Fruit fly (Drosophila melanogaster) whole organism, embryonic: Measurements from ENCODE around the gene CG13047.

Source experiments
- Asciz ChIP-seq: fragments of 200-800 bp; sonication (Bioruptor generic); optimal IDR thresholded peaks from 2 replicates; lab custom pipeline; 2017; ENCODE audit warnings: missing biosample characterization, mild to moderate bottlenecking, missing genetic modification characterization, missing genetic modification reagents
- CG10274 ChIP-seq: fragments of 200-800 bp; sonication (Bioruptor generic); optimal IDR thresholded peaks from 3 replicates; lab custom pipeline; 2017; ENCODE audit warnings: missing biosample characterization, mild to moderate bottlenecking, missing genetic modification characterization
- CG10321 ChIP-seq: fragments of 200-800 bp; sonication (Bioruptor generic); IDR thresholded peaks from 2 replicates; pipeline ENCODE4 v1.3.6; 2022; ENCODE audit warnings: missing biosample characterization, missing genetic modification characterization
- CG10654 ChIP-seq: fragments of 200-800 bp; sonication (Bioruptor generic); optimal IDR thresholded peaks from 2 replicates; lab custom pipeline; 2016; ENCODE audit warnings: missing biosample characterization, missing genetic modification characterization
- CG11504 ChIP-seq: fragments of 200-800 bp; sonication (Bioruptor generic); optimal IDR thresholded peaks from 3 replicates; lab custom pipeline; 2019; ENCODE audit warnings: missing biosample characterization, mild to moderate bottlenecking, missing genetic modification characterization, moderate library complexity
- CG11723 ChIP-seq: fragments of 200-800 bp; sonication (Bioruptor generic); optimal IDR thresholded peaks from 2 replicates; lab custom pipeline; 2017; ENCODE audit warnings: missing biosample characterization, mild to moderate bottlenecking, missing genetic modification characterization
- CG12744 ChIP-seq: fragments of 200-800 bp; sonication (Bioruptor generic); optimal IDR thresholded peaks from 2 replicates; lab custom pipeline; 2016; ENCODE audit warnings: missing biosample characterization, missing genetic modification characterization
- CG12942 ChIP-seq: fragments of 200-800 bp; sonication (Bioruptor generic); optimal IDR thresholded peaks from 3 replicates; lab custom pipeline; 2016; ENCODE audit warnings: missing biosample characterization, missing genetic modification characterization
- CG13894 ChIP-seq: fragments of 200-800 bp; sonication (Bioruptor generic); optimal IDR thresholded peaks from 3 replicates; lab custom pipeline; 2018; ENCODE audit warnings: missing biosample characterization, mild to moderate bottlenecking, missing genetic modification characterization, moderate library complexity
- CG14860 ChIP-seq: fragments of 200-800 bp; sonication (Bioruptor generic); IDR thresholded peaks from 3 replicates; pipeline ENCODE4 v1.3.6; 2022; ENCODE audit warnings: missing biosample characterization, missing genetic modification characterization; ENCODE audit not compliant: partially characterized antibody
- CG14965 ChIP-seq: fragments of 200-800 bp; sonication (Bioruptor generic); optimal IDR thresholded peaks from 2 replicates; lab custom pipeline; 2016; ENCODE audit warnings: missing biosample characterization, missing genetic modification characterization, borderline replicate concordance
- CG17385 ChIP-seq: fragments of 200-800 bp; sonication (Bioruptor generic); optimal IDR thresholded peaks from 3 replicates; lab custom pipeline; 2018; ENCODE audit warnings: missing biosample characterization, mild to moderate bottlenecking, missing genetic modification characterization
- CG2129 ChIP-seq: fragments of 200-800 bp; sonication (Bioruptor generic); IDR thresholded peaks from 2 replicates; pipeline ENCODE4 v1.3.6; 2022; ENCODE audit warnings: missing biosample characterization, missing genetic modification characterization; ENCODE audit not compliant: partially characterized antibody
- CG3065 ChIP-seq: fragments of 200-800 bp; sonication (Bioruptor generic); optimal IDR thresholded peaks from 2 replicates; lab custom pipeline; 2016; ENCODE audit warnings: missing biosample characterization, missing genetic modification characterization
- CG32767 ChIP-seq: fragments of 200-800 bp; sonication (Bioruptor generic); IDR thresholded peaks from 2 replicates; pipeline ENCODE4 v1.3.6; 2022; ENCODE audit warnings: missing biosample characterization, missing genetic modification characterization
- CG4328 ChIP-seq: fragments of 200-800 bp; sonication (Bioruptor generic); optimal IDR thresholded peaks from 3 replicates; lab custom pipeline; 2017; ENCODE audit warnings: missing biosample characterization, missing genetic modification reagents, missing genetic modification characterization
- CG4424 ChIP-seq: fragments of 200-800 bp; sonication (Bioruptor generic); optimal IDR thresholded peaks from 3 replicates; lab custom pipeline; 2016; ENCODE audit warnings: missing biosample characterization, missing genetic modification characterization
- CG4730 ChIP-seq: fragments of 200-800 bp; sonication (Bioruptor generic); IDR thresholded peaks from 2 replicates; pipeline ENCODE4 v1.3.6; 2022; ENCODE audit warnings: missing biosample characterization, missing genetic modification characterization
- CG6791 ChIP-seq: fragments of 200-800 bp; sonication (Bioruptor generic); IDR thresholded peaks from 3 replicates; pipeline ENCODE4 v1.3.6; 2022; ENCODE audit warnings: missing biosample characterization, missing genetic modification characterization; ENCODE audit not compliant: partially characterized antibody
- CG7357 ChIP-seq: fragments of 200-800 bp; sonication (Bioruptor generic); IDR thresholded peaks from 3 replicates; pipeline ENCODE4 v1.3.6; 2022; ENCODE audit warnings: missing biosample characterization, missing genetic modification characterization
- CG7556 ChIP-seq: fragments of 200-800 bp; sonication (Bioruptor generic); optimal IDR thresholded peaks from 2 replicates; lab custom pipeline; 2017; ENCODE audit warnings: missing biosample characterization, mild to moderate bottlenecking, missing genetic modification characterization
- CG9797 ChIP-seq: fragments of 200-800 bp; sonication (Bioruptor generic); optimal IDR thresholded peaks from 3 replicates; lab custom pipeline; 2018; ENCODE audit warnings: missing biosample characterization, mild to moderate bottlenecking, missing genetic modification characterization
- Dp ChIP-seq: fragments of 200-800 bp; sonication (Bioruptor generic); optimal IDR thresholded peaks from 2 replicates; lab custom pipeline; 2018; ENCODE audit warnings: missing biosample characterization, mild to moderate bottlenecking, missing genetic modification characterization, moderate library complexity
- E2f2 ChIP-seq: fragments of 200-800 bp; sonication (Bioruptor generic); IDR thresholded peaks from 2 replicates; pipeline ENCODE4 v1.3.6; 2022; ENCODE audit warnings: missing biosample characterization, missing genetic modification characterization
- Gsc ChIP-seq: fragments of 200-800 bp; sonication (Bioruptor generic); IDR thresholded peaks from 2 replicates; pipeline ENCODE4 v1.3.6; 2022; ENCODE audit warnings: missing biosample characterization, missing genetic modification characterization
- Jarid2 ChIP-seq: fragments of 200-800 bp; sonication (Bioruptor generic); optimal IDR thresholded peaks from 3 replicates; lab custom pipeline; 2017; ENCODE audit warnings: mild to moderate bottlenecking, missing biosample characterization, missing genetic modification reagents, missing genetic modification characterization
- Nf-YA ChIP-seq: fragments of 200-800 bp; sonication (Bioruptor generic); IDR thresholded peaks from 2 replicates; pipeline ENCODE4 v1.3.6; 2022; ENCODE audit warnings: missing biosample characterization, missing genetic modification characterization
- NfI ChIP-seq: fragments of 200-800 bp; sonication (Bioruptor generic); optimal IDR thresholded peaks from 3 replicates; lab custom pipeline; 2018; ENCODE audit warnings: missing biosample characterization, mild to moderate bottlenecking, missing genetic modification characterization, moderate library complexity
- Taf1 ChIP-seq: fragments of 200-800 bp; sonication (Bioruptor generic); IDR thresholded peaks from 2 replicates; pipeline ENCODE4 v1.3.6; 2022; ENCODE audit warnings: missing biosample characterization, missing genetic modification characterization
- amos ChIP-seq: fragments of 200-800 bp; sonication (Bioruptor generic); IDR thresholded peaks from 2 replicates; pipeline ENCODE4 v1.3.6; 2022; ENCODE audit warnings: missing biosample characterization, missing genetic modification characterization; ENCODE audit not compliant: partially characterized antibody
- ato ChIP-seq: fragments of 200-800 bp; sonication (Bioruptor generic); IDR thresholded peaks from 2 replicates; pipeline ENCODE4 v1.3.6; 2022; ENCODE audit warnings: missing biosample characterization, missing genetic modification characterization; ENCODE audit not compliant: partially characterized antibody
- bbx ChIP-seq: fragments of 200-800 bp; sonication (Bioruptor generic); IDR thresholded peaks from 2 replicates; pipeline ENCODE4 v1.3.6; 2022; ENCODE audit warnings: missing biosample characterization, missing genetic modification characterization; ENCODE audit not compliant: partially characterized antibody
- chinmo ChIP-seq: fragments of 200-800 bp; sonication (Bioruptor generic); IDR thresholded peaks from 4 replicates; pipeline ENCODE4 v1.3.6; 2022; ENCODE audit warnings: missing biosample characterization, missing genetic modification characterization; ENCODE audit not compliant: partially characterized antibody
- croc ChIP-seq: fragments of 200-800 bp; sonication (Bioruptor generic); conservative IDR thresholded peaks from 3 replicates; pipeline ENCODE4 v1.3.6; 2022; ENCODE audit warnings: missing biosample characterization, missing genetic modification characterization
- gro ChIP-seq: fragments of 200-800 bp; sonication (Bioruptor generic); optimal IDR thresholded peaks from 2 replicates; lab custom pipeline; 2016; ENCODE audit warnings: missing biosample characterization, missing genetic modification characterization
- lov ChIP-seq, 2 experiments: fragments of 200-800 bp in 1 of 2; fragments of >200 bp in 1 of 2; sonication (Bioruptor generic) in 1 of 2; IDR thresholded peaks in 1 of 2; optimal IDR thresholded peaks in 1 of 2; 2 replicates in 1 of 2; 3 replicates in 1 of 2; pipeline versions ENCODE4 v1.3.6 to Lab custom; 2017 to 2022; ENCODE audit warnings: missing biosample characterization in 1 of 2, missing genetic modification characterization in 1 of 2
- luna ChIP-seq: fragments of 200-800 bp; sonication (Bioruptor generic); optimal IDR thresholded peaks from 2 replicates; lab custom pipeline; 2016; ENCODE audit warnings: missing biosample characterization, missing genetic modification characterization
- nom ChIP-seq: fragments of 200-800 bp; sonication (Bioruptor generic); optimal IDR thresholded peaks from 2 replicates; lab custom pipeline; 2017; ENCODE audit warnings: missing biosample characterization, missing genetic modification characterization, mild to moderate bottlenecking, moderate library complexity, missing genetic modification reagents
- pnt ChIP-seq: fragments of 200-800 bp; sonication (Bioruptor generic); optimal IDR thresholded peaks from 3 replicates; lab custom pipeline; 2016; ENCODE audit warnings: missing biosample characterization, missing genetic modification characterization
- salm ChIP-seq: fragments of 200-800 bp; sonication (Bioruptor generic); optimal IDR thresholded peaks from 2 replicates; lab custom pipeline; 2018; ENCODE audit warnings: missing biosample characterization, mild to moderate bottlenecking, missing genetic modification characterization
- sc ChIP-seq, 3 experiments: fragments of >200 bp in 2 of 3; fragments of 200-800 bp in 1 of 3; sonication (Bioruptor generic) in 1 of 3; optimal IDR thresholded peaks; 2 replicates in 2 of 3; 3 replicates in 1 of 3; lab custom pipeline; 2017; ENCODE audit warnings: mild to moderate bottlenecking in 1 of 3, missing biosample characterization in 1 of 3, missing genetic modification characterization in 1 of 3, missing genetic modification reagents in 1 of 3
- schlank ChIP-seq: fragments of 200-800 bp; sonication (Bioruptor generic); optimal IDR thresholded peaks from 2 replicates; lab custom pipeline; 2018; ENCODE audit warnings: missing biosample characterization, mild to moderate bottlenecking, missing genetic modification characterization
- sr ChIP-seq: fragments of 200-800 bp; sonication (Bioruptor generic); IDR thresholded peaks from 3 replicates; pipeline ENCODE4 v1.3.6; 2022; ENCODE audit warnings: missing biosample characterization, missing genetic modification characterization
- tll ChIP-seq, 2 experiments: fragments of 200-800 bp in 1 of 2; fragments of >200 bp in 1 of 2; sonication (Bioruptor generic) in 1 of 2; optimal IDR thresholded peaks; 2 replicates each; lab custom pipeline; 2017 to 2019; ENCODE audit warnings: missing biosample characterization in 2 of 2, missing genetic modification characterization in 2 of 2, mild to moderate bottlenecking in 1 of 2, moderate library complexity in 1 of 2
- ttk ChIP-seq: fragments of 200-800 bp; sonication (Bioruptor generic); IDR thresholded peaks from 2 replicates; pipeline ENCODE4 v2.1.2; 2022; ENCODE audit warnings: missing biosample characterization, missing genetic modification characterization
- tup ChIP-seq: fragments of 200-800 bp; sonication (Bioruptor generic); optimal IDR thresholded peaks from 2 replicates; lab custom pipeline; 2016; ENCODE audit warnings: missing biosample characterization, mild to moderate bottlenecking, missing genetic modification characterization, moderate library complexity
- wek ChIP-seq: fragments of 200-800 bp; sonication (Bioruptor generic); optimal IDR thresholded peaks from 3 replicates; lab custom pipeline; 2018; ENCODE audit warnings: missing biosample characterization, mild to moderate bottlenecking, missing genetic modification characterization, moderate library complexity

The CG13047 gene

dm6 chr3L:16328207-16328891, 43.2 kb upstream of the CG13047 start, which contains the start of gene CG13058 (continued):
- TF ChIP-seq gro (GFP tag; lab: Kevin White, UChicago) (no peak), CG11723 (GFP tag; lab: Kevin White, UChicago) (peak; percentile 24), CG10274 (peak; percentile 5), CG14860 (GFP tag; lab: Robert Waterston, UW) (no peak), CG10654 (GFP tag; lab: Kevin White, UChicago) (no peak), wek (GFP tag; lab: Kevin White, UChicago) (no peak), CG9797 (GFP tag; lab: Kevin White, UChicago) (no peak), sc (optimal IDR thresholded peaks at IDR 0.05; lab: Kevin White, UChicago) (no peak), sc (GFP tag; optimal IDR thresholded peaks at IDR 0.05; lab: Kevin White, UChicago) (no peak), CG32767 (peak; percentile 71; the same call in 1 of the 2 replicates), pnt (GFP tag; lab: Kevin White, UChicago) (no peak), CG14965 (GFP tag; lab: Kevin White, UChicago) (no peak), CG12744 (GFP tag; lab: Kevin White, UChicago) (no peak), luna (GFP tag; lab: Kevin White, UChicago) (no peak), Dp (GFP tag; lab: Kevin White, UChicago) (no peak), nom (no peak), NfI (GFP tag; lab: Kevin White, UChicago) (peak; percentile 67), amos (GFP tag; lab: Robert Waterston, UW) (no peak), tup (no peak), salm (tag; lab: Kevin White, UChicago) (no peak), Gsc (GFP tag; lab: Robert Waterston, UW) (no peak), sr (GFP tag; lab: Robert Waterston, UW) (no peak), E2f2 (peak; percentile 56), CG6791 (no peak), CG11504 (tag; lab: Kevin White, UChicago) (peak; percentile 83), CG17385 (peak; percentile 64), CG7556 (GFP tag; lab: Kevin White, UChicago) (peak; percentile 69), lov (optimal IDR thresholded peaks at IDR 0.05; lab: Kevin White, UChicago) (no peak), lov (GFP tag; IDR thresholded peaks at IDR 0.05; lab: Robert Waterston, UW) (no peak), ttk (GFP tag; lab: Robert Waterston, UW) (peak; percentile 44), CG3065 (GFP tag; lab: Kevin White, UChicago) (no peak), bbx (GFP tag; lab: Robert Waterston, UW) (no peak), ato (GFP tag; lab: Robert Waterston, UW) (no peak), CG4328 (GFP tag; lab: Kevin White, UChicago) (no peak), chinmo (GFP tag; lab: Robert Waterston, UW) (no peak), CG12942 (GFP tag; lab: Kevin White, UChicago) (peak; percentile 45), Jarid2 (GFP tag; lab: Kevin White, UChicago) (no peak), croc (GFP tag; lab: Robert Waterston, UW) (no peak), tll (GFP tag; optimal IDR thresholded peaks at IDR 0.05; lab: Kevin White, UChicago) (no peak), Asciz (GFP tag; lab: Kevin White, UChicago) (no peak), Nf-YA (GFP tag; lab: Robert Waterston, UW) (peak; percentile 54), CG4424 (peak; percentile 22), CG10321 (GFP tag; lab: Robert Waterston, UW) (no peak), Taf1 (GFP tag; lab: Robert Waterston, UW) (no peak), CG7357 (GFP tag; lab: Robert Waterston, UW) (0 out of 3 replicates have a peak, but pooled peaks have one; percentile 41), schlank (no peak), CG13894 (peak; percentile 53), CG2129 (GFP tag; lab: Robert Waterston, UW) (no peak), CG4730 (GFP tag; lab: Robert Waterston, UW) (no peak; the same call in 1 of the 2 replicates)
